Worm (Caenorhabditis elegans) whole organism, L1 larva: Measurements from ENCODE around the gene adt-1.

Experiments
- hpl-2 ChIP-seq: fragments of 150-350 bp; optimal IDR thresholded peaks from 2 replicates; lab custom pipeline; 2014; ENCODE audit warnings: missing biosample characterization, missing genetic modification reagents, missing genetic modification characterization
- zip-4 ChIP-seq: fragments of 200-800 bp; sonication (Bioruptor generic); optimal IDR thresholded peaks from 2 replicates; lab custom pipeline; 2018; ENCODE audit warnings: mild to moderate bottlenecking, missing genetic modification characterization, moderate library complexity, missing compliant biosample characterization

- TF ChIP-seq hpl-2 (GFP tag; lab: Kevin White, UChicago) (no peak), zip-4 (no peak)
These were observed 14.5 kb downstream of the adt-1 start for ce11 chrX:12693150-12693589.
